Worm (Caenorhabditis elegans) whole organism, late embryonic: Measurements from ENCODE around the gene Y39B6A.5.

Experiments used
- fax-1 ChIP-seq: sonication (generic microtip); optimal IDR thresholded peaks from 2 replicates; lab custom pipeline; 2016; ENCODE audit warnings: missing genotype, missing genetic modification characterization, missing compliant biosample characterization
- nhr-11 ChIP-seq: fragments of 150-350 bp; optimal IDR thresholded peaks from 2 replicates; lab custom pipeline; 2014; ENCODE audit warnings: missing biosample characterization, missing genetic modification characterization

- no peak for TF ChIP-seq nhr-11 (tag; lab: Kevin White, UChicago)
- TF ChIP-seq fax-1 = no peak
These were observed 18.4 kb upstream of the Y39B6A.5 start for ce11 chrV:19177070-19177469.
